Fruit fly (Drosophila melanogaster) whole organism, embryonic: Measurements from ENCODE around the gene CG31883.

ENCODE experiments used
- Adf1 ChIP-seq: fragments of 200-800 bp; sonication (Bioruptor generic); IDR thresholded peaks from 2 replicates; pipeline ENCODE4 v1.3.6; 2022; ENCODE audit warnings: missing biosample characterization, missing genetic modification characterization
- CG11093 ChIP-seq: fragments of 200-800 bp; sonication (Bioruptor generic); IDR thresholded peaks from 3 replicates; pipeline ENCODE4 v1.3.6; 2022; ENCODE audit warnings: missing biosample characterization, missing genetic modification characterization
- CG11695 ChIP-seq: fragments of 200-800 bp; sonication (Bioruptor generic); IDR thresholded peaks from 3 replicates; pipeline ENCODE4 v1.3.6; 2022; ENCODE audit warnings: missing biosample characterization, missing genetic modification characterization
- CG12155 ChIP-seq: fragments of 200-800 bp; sonication (Bioruptor generic); optimal IDR thresholded peaks from 3 replicates; lab custom pipeline; 2016; ENCODE audit warnings: missing biosample characterization, missing genetic modification characterization
- CG13296 ChIP-seq: fragments of 200-800 bp; sonication (Bioruptor generic); optimal IDR thresholded peaks from 3 replicates; lab custom pipeline; 2018; ENCODE audit warnings: missing biosample characterization, mild to moderate bottlenecking, missing genetic modification characterization
- CG13424 ChIP-seq: fragments of 200-800 bp; sonication (Bioruptor generic); optimal IDR thresholded peaks from 2 replicates; lab custom pipeline; 2019; ENCODE audit warnings: missing biosample characterization, mild to moderate bottlenecking, missing genetic modification characterization, moderate library complexity
- CG14710 ChIP-seq: fragments of 200-800 bp; sonication (Bioruptor generic); optimal IDR thresholded peaks from 3 replicates; lab custom pipeline; 2019; ENCODE audit warnings: missing biosample characterization, mild to moderate bottlenecking, missing genetic modification characterization, moderate library complexity
- CG17568 ChIP-seq: fragments of 200-800 bp; sonication (Bioruptor generic); optimal IDR thresholded peaks from 2 replicates; lab custom pipeline; 2018; ENCODE audit warnings: missing biosample characterization, mild to moderate bottlenecking, missing genetic modification characterization, moderate library complexity
- CG18011 ChIP-seq: fragments of 200-800 bp; sonication (Bioruptor generic); optimal IDR thresholded peaks from 2 replicates; lab custom pipeline; 2017; ENCODE audit warnings: missing biosample characterization, missing genetic modification characterization, mild to moderate bottlenecking, moderate library complexity, missing genotype
- CG2129 ChIP-seq: fragments of 200-800 bp; sonication (Bioruptor generic); IDR thresholded peaks from 2 replicates; pipeline ENCODE4 v1.3.6; 2022; ENCODE audit warnings: missing biosample characterization, missing genetic modification characterization; ENCODE audit not compliant: partially characterized antibody
- CG2889 ChIP-seq: fragments of 200-800 bp; sonication (Bioruptor generic); IDR thresholded peaks from 3 replicates; pipeline ENCODE4 v1.3.6; 2022; ENCODE audit warnings: missing biosample characterization, missing genetic modification characterization
- CG3163 ChIP-seq: fragments of 200-800 bp; sonication (Bioruptor generic); optimal IDR thresholded peaks from 3 replicates; lab custom pipeline; 2016; ENCODE audit warnings: missing biosample characterization, missing genetic modification characterization
- CG32532 ChIP-seq: fragments of 200-800 bp; sonication (Bioruptor generic); IDR thresholded peaks from 2 replicates; pipeline ENCODE4 v1.3.6; 2022; ENCODE audit warnings: missing biosample characterization, missing genetic modification characterization
- CG3281 ChIP-seq: fragments of 200-800 bp; sonication (Bioruptor generic); optimal IDR thresholded peaks from 3 replicates; lab custom pipeline; 2017; ENCODE audit warnings: missing biosample characterization, mild to moderate bottlenecking, missing genetic modification characterization
- CG34224 ChIP-seq: fragments of 200-800 bp; sonication (Bioruptor generic); IDR thresholded peaks from 3 replicates; pipeline ENCODE4 v1.3.6; 2022; ENCODE audit warnings: missing biosample characterization, missing genetic modification characterization; ENCODE audit not compliant: partially characterized antibody
- CG4730 ChIP-seq: fragments of 200-800 bp; sonication (Bioruptor generic); IDR thresholded peaks from 2 replicates; pipeline ENCODE4 v1.3.6; 2022; ENCODE audit warnings: missing biosample characterization, missing genetic modification characterization
- CG5245 ChIP-seq: fragments of 200-800 bp; sonication (Bioruptor generic); optimal IDR thresholded peaks from 3 replicates; lab custom pipeline; 2016; ENCODE audit warnings: missing biosample characterization, missing genetic modification characterization
- CG6683 ChIP-seq: fragments of 200-800 bp; sonication (Bioruptor generic); optimal IDR thresholded peaks from 2 replicates; lab custom pipeline; 2017; ENCODE audit warnings: missing biosample characterization, mild to moderate bottlenecking, missing genetic modification characterization, missing genetic modification reagents
- CG7745 ChIP-seq: fragments of 200-800 bp; sonication (Bioruptor generic); optimal IDR thresholded peaks from 2 replicates; lab custom pipeline; 2018; ENCODE audit warnings: missing biosample characterization, mild to moderate bottlenecking, missing genetic modification characterization, moderate library complexity
- CG7987 ChIP-seq: fragments of 200-800 bp; sonication (Bioruptor generic); optimal IDR thresholded peaks from 2 replicates; lab custom pipeline; 2018; ENCODE audit warnings: missing biosample characterization, mild to moderate bottlenecking, missing genetic modification characterization, moderate library complexity
- CTCF ChIP-seq: fragments of 200-800 bp; sonication (Bioruptor generic); optimal IDR thresholded peaks from 2 replicates; lab custom pipeline; 2017; ENCODE audit warnings: missing biosample characterization, mild to moderate bottlenecking, missing genetic modification characterization, moderate library complexity
- Drgx ChIP-seq: fragments of 200-800 bp; sonication (Bioruptor generic); IDR thresholded peaks from 2 replicates; pipeline ENCODE4 v1.3.6; 2022; ENCODE audit warnings: missing biosample characterization, missing genetic modification characterization
- Ets65A ChIP-seq: fragments of 200-800 bp; sonication (Bioruptor generic); peaks from one replicate; lab custom pipeline; 2016; ENCODE audit warnings: missing biosample characterization, missing genetic modification characterization
- Fer1 ChIP-seq: fragments of 200-800 bp; sonication (Bioruptor generic); optimal IDR thresholded peaks from 2 replicates; lab custom pipeline; 2017; ENCODE audit warnings: missing biosample characterization, mild to moderate bottlenecking, missing genetic modification characterization
- Lhr ChIP-seq: fragments of 200-800 bp; sonication (Bioruptor generic); optimal IDR thresholded peaks from 3 replicates; lab custom pipeline; 2017; ENCODE audit warnings: mild to moderate bottlenecking, missing biosample characterization, missing genetic modification reagents, missing genetic modification characterization
- Oli ChIP-seq: fragments of 200-800 bp; sonication (Bioruptor generic); optimal IDR thresholded peaks from 2 replicates; lab custom pipeline; 2018; ENCODE audit warnings: missing biosample characterization, mild to moderate bottlenecking, missing genetic modification characterization, moderate library complexity
- Xrp1 ChIP-seq: fragments of 200-800 bp; sonication (Bioruptor generic); IDR thresholded peaks from 2 replicates; pipeline ENCODE4 v1.3.6; 2022; ENCODE audit warnings: missing biosample characterization, missing genetic modification characterization
- amos ChIP-seq: fragments of 200-800 bp; sonication (Bioruptor generic); IDR thresholded peaks from 2 replicates; pipeline ENCODE4 v1.3.6; 2022; ENCODE audit warnings: missing biosample characterization, missing genetic modification characterization; ENCODE audit not compliant: partially characterized antibody
- ase ChIP-seq: fragments of 200-800 bp; sonication (Bioruptor generic); IDR thresholded peaks from 3 replicates; pipeline ENCODE4 v1.3.6; 2022; ENCODE audit warnings: missing biosample characterization, missing genetic modification characterization
- bbx ChIP-seq: fragments of 200-800 bp; sonication (Bioruptor generic); IDR thresholded peaks from 2 replicates; pipeline ENCODE4 v1.3.6; 2022; ENCODE audit warnings: missing biosample characterization, missing genetic modification characterization; ENCODE audit not compliant: partially characterized antibody
- dm ChIP-seq: fragments of 200-800 bp; sonication (Bioruptor generic); optimal IDR thresholded peaks from 3 replicates; lab custom pipeline; 2016; ENCODE audit warnings: missing biosample characterization, missing genetic modification characterization
- dmrt11E ChIP-seq: fragments of 200-800 bp; sonication (Bioruptor generic); optimal IDR thresholded peaks from 3 replicates; lab custom pipeline; 2018; ENCODE audit warnings: missing biosample characterization, mild to moderate bottlenecking, missing genetic modification characterization, moderate library complexity
- dysf ChIP-seq: fragments of 200-800 bp; sonication (Bioruptor generic); IDR thresholded peaks from 3 replicates; pipeline ENCODE4 v1.3.6; 2022; ENCODE audit warnings: missing biosample characterization, missing genetic modification characterization
- eve ChIP-seq, 2 experiments: fragments of >200 bp; optimal IDR thresholded peaks; 2 replicates each; lab custom pipeline; 2017; ENCODE audit warnings: missing biosample characterization in 2 of 2, missing genetic modification characterization in 2 of 2
- gfzf ChIP-seq: fragments of 200-800 bp; sonication (Bioruptor generic); optimal IDR thresholded peaks from 2 replicates; lab custom pipeline; 2016; ENCODE audit warnings: missing biosample characterization, mild to moderate bottlenecking, missing genetic modification characterization, moderate library complexity
- grau ChIP-seq: fragments of 200-800 bp; optimal IDR thresholded peaks from 3 replicates; lab custom pipeline; 2019; ENCODE audit warnings: missing biosample characterization, mild to moderate bottlenecking, missing genetic modification characterization, moderate library complexity
- hbn ChIP-seq: fragments of 200-800 bp; sonication (Bioruptor generic); IDR thresholded peaks from 2 replicates; pipeline ENCODE4 v1.3.6; 2022; ENCODE audit warnings: missing biosample characterization, missing genetic modification characterization; ENCODE audit not compliant: partially characterized antibody
- insv ChIP-seq, 2 experiments: fragments of 200-800 bp; sonication (Bioruptor generic); optimal IDR thresholded peaks; 3 replicates each; lab custom pipeline; 2016 to 2018; ENCODE audit warnings: missing biosample characterization in 2 of 2, missing genetic modification characterization in 2 of 2
- klu ChIP-seq: fragments of 200-800 bp; sonication (Bioruptor generic); IDR thresholded peaks from 2 replicates; pipeline ENCODE4 v1.3.6; 2022; ENCODE audit warnings: missing biosample characterization, missing genetic modification characterization
- luna ChIP-seq: fragments of 200-800 bp; sonication (Bioruptor generic); optimal IDR thresholded peaks from 2 replicates; lab custom pipeline; 2016; ENCODE audit warnings: missing biosample characterization, missing genetic modification characterization
- onecut ChIP-seq: fragments of 200-800 bp; sonication (Bioruptor generic); IDR thresholded peaks from 2 replicates; pipeline ENCODE4 v1.3.6; 2022; ENCODE audit warnings: missing biosample characterization, missing genetic modification characterization
- sqz ChIP-seq: fragments of 200-800 bp; sonication (Bioruptor generic); optimal IDR thresholded peaks from 3 replicates; lab custom pipeline; 2018; ENCODE audit warnings: missing biosample characterization, mild to moderate bottlenecking, missing genetic modification characterization
- ssp ChIP-seq: fragments of 200-800 bp; sonication (Bioruptor generic); IDR thresholded peaks from 2 replicates; pipeline ENCODE4 v1.3.6; 2022; ENCODE audit warnings: missing biosample characterization, missing genetic modification characterization
- stc ChIP-seq: fragments of 200-800 bp; sonication (Bioruptor generic); IDR thresholded peaks from 2 replicates; pipeline ENCODE4 v1.3.6; 2022; ENCODE audit warnings: missing biosample characterization, missing genetic modification characterization
- toy ChIP-seq: fragments of 200-800 bp; sonication (Bioruptor generic); IDR thresholded peaks from 2 replicates; pipeline ENCODE4 v1.3.6; 2022; ENCODE audit warnings: missing biosample characterization, missing genetic modification characterization
- vvl ChIP-seq: fragments of 200-800 bp; sonication (Bioruptor generic); IDR thresholded peaks from 2 replicates; pipeline ENCODE4 v1.3.6; 2022; ENCODE audit warnings: missing biosample characterization, missing genetic modification characterization
- wek ChIP-seq: fragments of 200-800 bp; sonication (Bioruptor generic); optimal IDR thresholded peaks from 3 replicates; lab custom pipeline; 2018; ENCODE audit warnings: missing biosample characterization, mild to moderate bottlenecking, missing genetic modification characterization, moderate library complexity
- zen ChIP-seq: fragments of 200-800 bp; sonication (Bioruptor generic); optimal IDR thresholded peaks from 3 replicates; lab custom pipeline; 2018; ENCODE audit warnings: missing biosample characterization, mild to moderate bottlenecking, missing genetic modification characterization, moderate library complexity
- zf30C ChIP-seq: fragments of 200-800 bp; sonication (Bioruptor generic); optimal IDR thresholded peaks from 3 replicates; lab custom pipeline; 2018; ENCODE audit warnings: missing biosample characterization, mild to moderate bottlenecking, missing genetic modification characterization

Gene CG31883

dm6 chr2L:9569588-9570434, 41.5 kb downstream of the CG31883 start (continued):
- TF ChIP-seq grau (tag; lab: Kevin White, UChicago) (peak; percentile 97), dm (GFP tag; lab: Kevin White, UChicago) (peak; percentile 79), Ets65A (peak; percentile 71), klu (peak; percentile 86), amos (GFP tag; lab: Robert Waterston, UW) (peak; percentile 31; the same call in 1 of the 2 replicates), CG11695 (peak; percentile 96), CG4730 (GFP tag; lab: Robert Waterston, UW) (peak; percentile 74), CG32532 (GFP tag; lab: Robert Waterston, UW) (peak; percentile 94), CG17568 (GFP tag; lab: Kevin White, UChicago) (peak; percentile 92), dysf (peak; percentile 96), Xrp1 (GFP tag; lab: Robert Waterston, UW) (peak; percentile 93), CG7987 (GFP tag; lab: Kevin White, UChicago) (peak; percentile 77), Fer1 (GFP tag; lab: Kevin White, UChicago) (peak; percentile 97), bbx (GFP tag; lab: Robert Waterston, UW) (peak; percentile 41; the same call in 1 of the 2 replicates), CG3281 (GFP tag; lab: Kevin White, UChicago) (peak; percentile 98), CG5245 (peak; percentile 92), vvl (GFP tag; lab: Robert Waterston, UW) (peak; percentile 92), onecut (GFP tag; lab: Robert Waterston, UW) (peak; percentile 87), Adf1 (GFP tag; lab: Robert Waterston, UW) (peak; percentile 45; the same call in 1 of the 2 replicates), ssp (GFP tag; lab: Robert Waterston, UW) (peak; percentile 82), CTCF (GFP tag; lab: Kevin White, UChicago) (peak; percentile 65), CG18011 (GFP tag; lab: Kevin White, UChicago) (peak; percentile 79), Lhr (GFP tag; lab: Kevin White, UChicago) (peak; percentile 67), stc (peak; percentile 90), luna (peak; percentile 58), CG13296 (GFP tag; lab: Kevin White, UChicago) (peak; percentile 98), sqz (GFP tag; lab: Kevin White, UChicago) (peak; percentile 95), gfzf (GFP tag; lab: Kevin White, UChicago) (no peak), ase (peak; percentile 86), CG6683 (peak; percentile 92), CG13424 (tag; lab: Kevin White, UChicago) (peak; percentile 96), toy (peak; percentile 72), Drgx (GFP tag; lab: Robert Waterston, UW) (peak; percentile 92), CG34224 (GFP tag; lab: Robert Waterston, UW) (0 out of 3 replicates have a peak, but pooled peaks have one; percentile 26), CG12155 (GFP tag; lab: Kevin White, UChicago) (peak; percentile 92), CG2129 (GFP tag; lab: Robert Waterston, UW) (no peak), insv (GFP tag; optimal IDR thresholded peaks at IDR 0.05; lab: Kevin White, UChicago) (peak in 1 of 2 experiments; percentile 74), hbn (no peak), CG3163 (GFP tag; lab: Kevin White, UChicago) (peak; percentile 53), CG14710 (peak; percentile 93), dmrt11E (tag; lab: Kevin White, UChicago) (peak; percentile 93), Oli (tag; lab: Kevin White, UChicago) (peak; percentile 98), CG7745 (tag; lab: Kevin White, UChicago) (no peak), zen (peak; percentile 96), wek (GFP tag; lab: Kevin White, UChicago) (peak; percentile 66), CG2889 (GFP tag; lab: Robert Waterston, UW) (peak; percentile 73), CG11093 (peak; percentile 77), zf30C (GFP tag; lab: Kevin White, UChicago) (no peak), eve (GFP tag; optimal IDR thresholded peaks at IDR 0.05; lab: Kevin White, UChicago) (peak in 1 of 2 experiments; percentile 24)
